Fruit fly (Drosophila melanogaster): ENCODE measurements around the gene Notum.
A peak's percentile ranks its signal among the peaks of the same experiment; 100 is the strongest.

The Notum gene

dm6 chr3L:16023020-16023648 is at the start of gene Notum:
Gene Notum, plus strand, starts transcription at chr3L:16023480.
- no peak for TF ChIP-seq bab1 (GFP tag; optimal IDR thresholded peaks at IDR 0.05)
- TF ChIP-seq pad (GFP tag; optimal IDR thresholded peaks at IDR 0.05), result no peak
- no peak for TF ChIP-seq CG12768 (GFP tag; optimal IDR thresholded peaks at IDR 0.05)
- TF ChIP-seq cic (GFP tag; optimal IDR thresholded peaks at IDR 0.05), result no peak
- TF ChIP-seq CG1620 (GFP tag; optimal IDR thresholded peaks at IDR 0.05), result no peak
- no peak for TF ChIP-seq CG5204 (GFP tag; optimal IDR thresholded peaks at IDR 0.05)
- no peak for TF ChIP-seq CG14711 (tag; optimal IDR thresholded peaks at IDR 0.05)
- no peak for TF ChIP-seq Mnt (GFP tag; optimal IDR thresholded peaks at IDR 0.05)
- no peak for TF ChIP-seq CG11617 (GFP tag; optimal IDR thresholded peaks at IDR 0.05)

DNA sequence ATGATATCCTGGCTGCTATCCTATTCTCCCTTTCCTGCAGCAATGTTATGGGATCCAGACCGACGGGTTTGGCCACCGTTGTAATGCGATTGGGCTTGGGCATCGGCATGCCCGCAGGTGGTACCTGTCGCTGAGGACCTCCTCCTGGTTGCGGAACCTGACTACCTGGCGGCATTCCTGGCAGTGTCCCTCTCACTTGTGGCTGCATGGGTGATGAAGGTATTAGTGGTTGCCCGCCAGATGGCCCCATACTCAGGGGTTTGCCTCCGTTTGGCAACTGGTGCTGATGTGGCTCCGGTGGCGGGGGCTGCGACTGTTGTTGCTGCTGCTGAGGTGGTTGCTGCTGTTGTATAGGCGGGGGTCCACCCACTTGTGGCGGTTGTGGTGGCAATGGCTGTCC is 49.1 kb upstream of the Notum start:
- TF ChIP-seq CG33017 (tag; optimal IDR thresholded peaks at IDR 0.05), result no peak
- no peak for TF ChIP-seq pad (GFP tag; optimal IDR thresholded peaks at IDR 0.05)
- no peak for TF ChIP-seq cic (GFP tag; optimal IDR thresholded peaks at IDR 0.05)

DNA sequence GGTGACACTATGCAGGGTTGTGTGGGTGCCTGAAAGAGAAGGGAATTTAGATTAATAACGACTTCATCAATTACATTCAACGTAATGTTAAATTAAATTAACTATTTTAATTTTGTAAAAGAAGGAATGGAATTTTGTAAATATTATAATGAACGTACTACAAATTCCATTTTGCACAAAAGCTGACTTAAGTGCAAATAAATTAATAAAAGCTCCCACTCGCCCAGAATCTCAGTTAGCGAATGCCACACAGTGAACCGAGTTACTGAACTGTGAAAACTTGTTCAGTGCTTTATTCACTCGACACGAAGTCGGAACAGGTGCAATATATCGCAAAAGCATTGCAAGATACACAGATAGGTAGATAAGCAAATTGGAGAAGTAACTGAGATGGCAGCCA is 48.2 kb upstream of the Notum start, which contains the start of gene CG17026:
TSS of gene CG17026 (plus strand) at position 301 of the 400 bp plus-strand sequence.
- TF ChIP-seq cic (GFP tag; optimal IDR thresholded peaks at IDR 0.05) (peak; percentile 43), CG12768 (GFP tag; optimal IDR thresholded peaks at IDR 0.05) (no peak), pad (GFP tag; optimal IDR thresholded peaks at IDR 0.05) (no peak), Crg-1 (GFP tag; optimal IDR thresholded peaks at IDR 0.05) (no peak), tj (GFP tag; optimal IDR thresholded peaks at IDR 0.05) (no peak)

DNA sequence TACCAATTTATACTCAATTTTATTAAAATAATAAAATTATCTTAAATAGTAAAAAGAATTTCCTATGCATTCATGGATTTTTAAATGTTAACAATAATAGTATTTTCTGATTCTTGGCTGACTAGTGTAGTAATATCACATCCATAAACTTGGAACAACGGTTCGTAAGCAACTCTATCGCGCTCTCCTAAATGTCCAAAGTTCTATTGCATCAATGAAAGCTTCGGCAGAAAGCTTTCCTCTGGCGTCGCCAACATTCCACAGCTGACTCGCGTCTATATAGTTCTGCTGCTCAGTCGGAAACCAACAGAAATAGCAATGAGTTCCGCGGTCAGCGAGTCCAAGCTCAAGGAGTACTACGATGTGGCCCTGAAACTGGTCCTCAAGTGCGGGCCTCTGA is 46.5 kb upstream of the Notum start, which contains the start of gene CG17029:
TSS of gene CG17029 (plus strand) at position 113 of the 400 bp plus-strand sequence.
- TF ChIP-seq CG7101 (tag; optimal IDR thresholded peaks at IDR 0.05) (no peak), CG12768 (GFP tag; optimal IDR thresholded peaks at IDR 0.05) (peak; percentile 82), CG1620 (GFP tag; optimal IDR thresholded peaks at IDR 0.05) (no peak), CG14711 (tag; optimal IDR thresholded peaks at IDR 0.05) (peak; percentile 88), bab1 (GFP tag; optimal IDR thresholded peaks at IDR 0.05) (peak; percentile 19), toe (GFP tag; optimal IDR thresholded peaks at IDR 0.05) (no peak), tj (GFP tag; optimal IDR thresholded peaks at IDR 0.05) (no peak), ovo (GFP tag; optimal IDR thresholded peaks at IDR 0.05) (no peak), Clk (GFP tag; optimal IDR thresholded peaks at IDR 0.05) (no peak), Crg-1 (GFP tag; optimal IDR thresholded peaks at IDR 0.05) (no peak), kay (GFP tag; ENCODE audit: borderline replicate concordance) (no peak), Mnt (GFP tag; optimal IDR thresholded peaks at IDR 0.05) (no peak), CG33017 (tag; optimal IDR thresholded peaks at IDR 0.05) (peak; percentile 20), Hr96 (GFP tag; optimal IDR thresholded peaks at IDR 0.05) (no peak), cic (GFP tag; optimal IDR thresholded peaks at IDR 0.05) (peak; percentile 62), CG11617 (GFP tag; optimal IDR thresholded peaks at IDR 0.05) (no peak), CG7045 (GFP tag; optimal IDR thresholded peaks at IDR 0.05) (no peak), pad (GFP tag; optimal IDR thresholded peaks at IDR 0.05) (peak; percentile 16), CG5204 (GFP tag; optimal IDR thresholded peaks at IDR 0.05) (no peak), cnc (optimal IDR thresholded peaks at IDR 0.05) (no peak)

dm6 chr3L:15977565-15977964 is 45.7 kb upstream of the Notum start:
- no peak for TF ChIP-seq ovo (GFP tag; optimal IDR thresholded peaks at IDR 0.05)
- no peak for TF ChIP-seq pad (GFP tag; optimal IDR thresholded peaks at IDR 0.05)
- TF ChIP-seq kay (GFP tag; ENCODE audit: borderline replicate concordance), result no peak
- peak; percentile 8 for TF ChIP-seq CG7045 (GFP tag; optimal IDR thresholded peaks at IDR 0.05)
- peak; percentile 61 for TF ChIP-seq CG14711 (tag; optimal IDR thresholded peaks at IDR 0.05)
- TF ChIP-seq CG12768 (GFP tag; optimal IDR thresholded peaks at IDR 0.05), result no peak
- no peak for TF ChIP-seq Crg-1 (GFP tag; optimal IDR thresholded peaks at IDR 0.05)
- TF ChIP-seq Hr96 (GFP tag; optimal IDR thresholded peaks at IDR 0.05), result no peak
- TF ChIP-seq bab1 (GFP tag; optimal IDR thresholded peaks at IDR 0.05), result peak; percentile 33
- TF ChIP-seq CG33017 (tag; optimal IDR thresholded peaks at IDR 0.05), result peak; percentile 39
- TF ChIP-seq CG5204 (GFP tag; optimal IDR thresholded peaks at IDR 0.05), result peak; percentile 30
- no peak for TF ChIP-seq cnc (optimal IDR thresholded peaks at IDR 0.05)
- no peak for TF ChIP-seq Mnt (GFP tag; optimal IDR thresholded peaks at IDR 0.05)
- no peak for TF ChIP-seq Clk (GFP tag; optimal IDR thresholded peaks at IDR 0.05)
- TF ChIP-seq CG1620 (GFP tag; optimal IDR thresholded peaks at IDR 0.05), result no peak
- TF ChIP-seq CG11617 (GFP tag; optimal IDR thresholded peaks at IDR 0.05), result peak; percentile 31
- TF ChIP-seq cic (GFP tag; optimal IDR thresholded peaks at IDR 0.05), result no peak
- peak; percentile 24 for TF ChIP-seq CG7101 (tag; optimal IDR thresholded peaks at IDR 0.05)

DNA sequence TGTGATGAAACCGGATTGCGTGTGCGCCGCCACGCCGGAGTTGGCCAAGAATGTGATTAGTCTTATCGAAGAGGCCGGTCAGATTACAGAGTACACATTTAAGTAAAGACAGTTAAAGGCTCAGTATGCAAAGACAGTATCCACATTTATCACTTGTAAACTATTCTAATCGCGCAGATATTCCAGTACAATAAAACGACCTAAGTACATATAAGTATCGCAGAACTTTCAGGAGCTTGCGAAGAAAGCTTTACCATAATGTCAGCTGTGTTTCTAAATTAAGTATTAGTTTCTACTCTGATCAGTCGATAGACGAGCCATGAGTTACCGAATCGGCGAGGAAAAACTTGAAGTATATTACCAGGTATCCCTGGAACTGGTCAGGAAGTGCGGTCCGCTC is 45.1 kb upstream of the Notum start, which contains the start of gene CG17028:
TSS of gene CG17028 (plus strand) at position 301 of the 400 bp plus-strand sequence.
- TF ChIP-seq pad (GFP tag; optimal IDR thresholded peaks at IDR 0.05) (no peak), CG33017 (tag; optimal IDR thresholded peaks at IDR 0.05) (peak; percentile 24)

- TF ChIP-seq CG12768 (GFP tag; optimal IDR thresholded peaks at IDR 0.05) (no peak), toe (GFP tag; optimal IDR thresholded peaks at IDR 0.05) (no peak), CG11617 (GFP tag; optimal IDR thresholded peaks at IDR 0.05) (no peak), CG33017 (tag; optimal IDR thresholded peaks at IDR 0.05) (no peak), CG7045 (GFP tag; optimal IDR thresholded peaks at IDR 0.05) (no peak), Mnt (GFP tag; optimal IDR thresholded peaks at IDR 0.05) (no peak)
These were observed 44.0 kb upstream of the Notum start for dm6 chr3L:15979240-15979639.
